Worm (Caenorhabditis elegans): ENCODE measurements around the gene K08E5.6.

The K08E5.6 gene

ce11 chrIII:10134517-10134916 is 6.3 kb upstream of the K08E5.6 start:
- TF ChIP-seq elt-2 (tag; optimal IDR thresholded peaks at IDR 0.05) (peak; percentile 63), nhr-43 (tag; optimal IDR thresholded peaks at IDR 0.05; ENCODE audit: poor library complexity, severe bottlenecking) (no peak), lsy-12 (tag; optimal IDR thresholded peaks at IDR 0.05) (no peak), pha-4 (tag; optimal IDR thresholded peaks at IDR 0.05) (peak; percentile 36), pqm-1 (tag; optimal IDR thresholded peaks at IDR 0.05) (peak; percentile 23), nfya-1 (tag; optimal IDR thresholded peaks at IDR 0.05; ENCODE audit: insufficient read depth) (no peak)

- TF ChIP-seq nhr-76 (tag; optimal IDR thresholded peaks at IDR 0.05) (no peak), nhr-23 (tag; optimal IDR thresholded peaks at IDR 0.05) (peak; percentile 22), pha-4 (tag; optimal IDR thresholded peaks at IDR 0.05) (peak; percentile 51)
Observed at ce11 chrIII:10136778-10137177, 4.1 kb upstream of the K08E5.6 start, which contains the start of gene ZK1128.7. Gene ZK1128.7, plus strand, starts transcription at chrIII:10137006.

- TF ChIP-seq fos-1 (tag; optimal IDR thresholded peaks at IDR 0.05) (no peak), fkh-2 (tag; optimal IDR thresholded peaks at IDR 0.05) (no peak), ceh-9 (tag; optimal IDR thresholded peaks at IDR 0.05) (no peak), unc-39 (tag; optimal IDR thresholded peaks at IDR 0.05) (no peak), ceh-82 (tag; optimal IDR thresholded peaks at IDR 0.05) (no peak)
Observed at ce11 chrIII:10146701-10147100, 5.9 kb downstream of the K08E5.6 start, which contains the start of gene K08E5.1. Gene K08E5.1, minus strand, starts transcription at chrIII:10146801.

ce11 chrIII:10149910-10150309 is 9.1 kb downstream of the K08E5.6 start:
- TF ChIP-seq aly-2 (tag; optimal IDR thresholded peaks at IDR 0.05) (no peak), unc-39 (tag; optimal IDR thresholded peaks at IDR 0.05) (no peak), ceh-28 (tag; optimal IDR thresholded peaks at IDR 0.05) (no peak), nfya-1 (tag; optimal IDR thresholded peaks at IDR 0.05; ENCODE audit: insufficient read depth) (no peak), pqm-1 (tag; optimal IDR thresholded peaks at IDR 0.05) (no peak), mdl-1 (tag; optimal IDR thresholded peaks at IDR 0.05) (no peak), hmg-11 (tag; optimal IDR thresholded peaks at IDR 0.05) (no peak)

- TF ChIP-seq ZK546.5 (tag; optimal IDR thresholded peaks at IDR 0.05), result no peak
- no peak for TF ChIP-seq nhr-43 (tag; optimal IDR thresholded peaks at IDR 0.05; ENCODE audit: poor library complexity, severe bottlenecking)
- TF ChIP-seq nhr-12 (tag; optimal IDR thresholded peaks at IDR 0.05), result no peak
- TF ChIP-seq pha-4 (tag; optimal IDR thresholded peaks at IDR 0.05), result no peak
- no peak for TF ChIP-seq ceh-28 (tag; optimal IDR thresholded peaks at IDR 0.05)
- TF ChIP-seq pqm-1 (tag; optimal IDR thresholded peaks at IDR 0.05), result no peak
- TF ChIP-seq lin-39 (tag; optimal IDR thresholded peaks at IDR 0.05), result no peak
- TF ChIP-seq lin-15B (tag; optimal IDR thresholded peaks at IDR 0.05), result no peak
- TF ChIP-seq mml-1 (tag; optimal IDR thresholded peaks at IDR 0.05), result no peak
- TF ChIP-seq ceh-82 (tag; optimal IDR thresholded peaks at IDR 0.05), result no peak
- TF ChIP-seq ceh-16 (tag; optimal IDR thresholded peaks at IDR 0.05), result no peak
- no peak for TF ChIP-seq elt-3 (tag; optimal IDR thresholded peaks at IDR 0.05)
- no peak for TF ChIP-seq R02D3.7 (tag; optimal IDR thresholded peaks at IDR 0.05)
- no peak for TF ChIP-seq skn-1 (tag; optimal IDR thresholded peaks at IDR 0.05)
- TF ChIP-seq egl-5 (tag; optimal IDR thresholded peaks at IDR 0.05), result no peak
- TF ChIP-seq ceh-9 (tag; optimal IDR thresholded peaks at IDR 0.05), result no peak
- no peak for TF ChIP-seq aly-2 (tag; optimal IDR thresholded peaks at IDR 0.05)
Observed at ce11 chrIII:10150710-10151109, 9.9 kb downstream of the K08E5.6 start.

- no peak for TF ChIP-seq eor-1 (tag; optimal IDR thresholded peaks at IDR 0.05)
- no peak for TF ChIP-seq ceh-28 (tag; optimal IDR thresholded peaks at IDR 0.05)
- TF ChIP-seq daf-12 (tag; optimal IDR thresholded peaks at IDR 0.05), result no peak
- TF ChIP-seq nhr-28 (tag; optimal IDR thresholded peaks at IDR 0.05), result no peak
- TF ChIP-seq ama-1 (optimal IDR thresholded peaks at IDR 0.05), result peak; percentile 28
- TF ChIP-seq nhr-11 (tag; optimal IDR thresholded peaks at IDR 0.05), result no peak
- no peak for TF ChIP-seq sea-2 (GFP tag; optimal IDR thresholded peaks at IDR 0.05)
- peak; percentile 55 for TF ChIP-seq nfya-1 (tag; optimal IDR thresholded peaks at IDR 0.05; ENCODE audit: insufficient read depth)
- peak; percentile 74 for TF ChIP-seq lin-39 (tag; optimal IDR thresholded peaks at IDR 0.05)
- no peak for TF ChIP-seq ztf-11 (tag; optimal IDR thresholded peaks at IDR 0.05)
- TF ChIP-seq ZK546.5 (tag; optimal IDR thresholded peaks at IDR 0.05), result no peak
- no peak for TF ChIP-seq nhr-25 (tag; optimal IDR thresholded peaks at IDR 0.05)
- no peak for TF ChIP-seq zag-1 (tag; optimal IDR thresholded peaks at IDR 0.05)
- no peak for TF ChIP-seq fkh-2 (tag; optimal IDR thresholded peaks at IDR 0.05)
- no peak for TF ChIP-seq nhr-77 (tag; optimal IDR thresholded peaks at IDR 0.05)
- TF ChIP-seq ceh-82 (tag; optimal IDR thresholded peaks at IDR 0.05), result no peak
- no peak for TF ChIP-seq mdl-1 (tag; optimal IDR thresholded peaks at IDR 0.05)
- no peak for TF ChIP-seq elt-3 (tag; optimal IDR thresholded peaks at IDR 0.05)
- no peak for TF ChIP-seq nhr-43 (tag; optimal IDR thresholded peaks at IDR 0.05; ENCODE audit: poor library complexity, severe bottlenecking)
- TF ChIP-seq skn-1 (tag; optimal IDR thresholded peaks at IDR 0.05), result no peak
- no peak for TF ChIP-seq egl-27 (tag; optimal IDR thresholded peaks at IDR 0.05)
- TF ChIP-seq snpc-4 (tag; optimal IDR thresholded peaks at IDR 0.05), result no peak
- TF ChIP-seq lsy-12 (tag; optimal IDR thresholded peaks at IDR 0.05), result no peak
- no peak for TF ChIP-seq aly-2 (tag; optimal IDR thresholded peaks at IDR 0.05)
- TF ChIP-seq hmg-11 (tag; optimal IDR thresholded peaks at IDR 0.05), result peak; percentile 31
- no peak for TF ChIP-seq nhr-12 (tag; optimal IDR thresholded peaks at IDR 0.05)
- TF ChIP-seq jun-1 (tag; optimal IDR thresholded peaks at IDR 0.05), result no peak
Observed at ce11 chrIII:10151719-10152118, 10.9 kb downstream of the K08E5.6 start.

Data from whole organism, L3 larva.